Worm (Caenorhabditis elegans) whole organism, young adult: ENCODE data around the gene nspe-3.

Experiments used
- F22D6.2 ChIP-seq: sonication (generic microtip); optimal IDR thresholded peaks from 2 replicates; lab custom pipeline; 2016; ENCODE audit warnings: mild to moderate bottlenecking, missing genetic modification characterization, missing compliant biosample characterization
- Y67H2A.10 ChIP-seq: fragments of 200-800 bp; sonication (Bioruptor generic); conservative IDR thresholded peaks from 2 replicates; pipeline ENCODE4 v1.3.6; 2022; ENCODE audit warnings: missing genetic modification reagents, missing genetic modification characterization, missing compliant biosample characterization
- ZK185.1 ChIP-seq: sonication (generic microtip); optimal IDR thresholded peaks from 2 replicates; lab custom pipeline; 2016; ENCODE audit warnings: mild to moderate bottlenecking, missing genetic modification characterization, missing compliant biosample characterization; ENCODE audit not compliant: poor library complexity, severe bottlenecking
- ceh-91 ChIP-seq: fragments of 200-800 bp; sonication (Bioruptor generic); IDR thresholded peaks from 2 replicates; pipeline ENCODE4 v1.3.6; 2022; ENCODE audit warnings: missing genetic modification reagents, missing genetic modification characterization, missing compliant biosample characterization
- efl-1 ChIP-seq: fragments of 150-350 bp; optimal IDR thresholded peaks from 2 replicates; lab custom pipeline; 2014; ENCODE audit warnings: missing biosample characterization, missing genetic modification reagents, missing genetic modification characterization
- him-1 ChIP-seq: sonication (generic microtip); optimal IDR thresholded peaks from 2 replicates; lab custom pipeline; 2016; ENCODE audit warnings: missing genotype, missing genetic modification reagents, missing genetic modification characterization, missing compliant biosample characterization
- lin-40 ChIP-seq: sonication (generic microtip); optimal IDR thresholded peaks from 2 replicates; lab custom pipeline; 2016; ENCODE audit warnings: missing genetic modification characterization, mild to moderate bottlenecking, missing compliant biosample characterization, missing genotype, missing genetic modification reagents
- madf-8 ChIP-seq: fragments of 200-800 bp; sonication (Bioruptor generic); conservative IDR thresholded peaks from 2 replicates; pipeline ENCODE4 v1.3.6; 2022; ENCODE audit warnings: missing genetic modification reagents, missing genetic modification characterization, missing compliant biosample characterization
- nhr-179 ChIP-seq: sonication (generic microtip); optimal IDR thresholded peaks from 2 replicates; lab custom pipeline; 2016; ENCODE audit warnings: mild to moderate bottlenecking, missing genetic modification characterization, missing compliant biosample characterization
- pha-4 ChIP-seq: fragments of 150-350 bp; sonication (generic microtip); optimal IDR thresholded peaks from 2 replicates; lab custom pipeline; 2014; ENCODE audit warnings: missing biosample characterization, missing genetic modification reagents, missing genetic modification characterization
- snpc-3.4 ChIP-seq: sonication (generic microtip); optimal IDR thresholded peaks from 2 replicates; lab custom pipeline; 2017; ENCODE audit warnings: missing genetic modification characterization, mild to moderate bottlenecking, missing compliant biosample characterization, antibody characterized with exemption, moderate library complexity, missing genotype, missing genetic modification reagents
- tlf-1 ChIP-seq: fragments of 200-800 bp; sonication (Bioruptor generic); optimal IDR thresholded peaks from 2 replicates; lab custom pipeline; 2018; ENCODE audit warnings: mild to moderate bottlenecking, missing genetic modification characterization, missing compliant biosample characterization
- unc-62 ChIP-seq: fragments of 150-350 bp; optimal IDR thresholded peaks from 2 replicates; lab custom pipeline; 2014; ENCODE audit warnings: missing biosample characterization, missing genetic modification reagents, missing genetic modification characterization

DNA sequence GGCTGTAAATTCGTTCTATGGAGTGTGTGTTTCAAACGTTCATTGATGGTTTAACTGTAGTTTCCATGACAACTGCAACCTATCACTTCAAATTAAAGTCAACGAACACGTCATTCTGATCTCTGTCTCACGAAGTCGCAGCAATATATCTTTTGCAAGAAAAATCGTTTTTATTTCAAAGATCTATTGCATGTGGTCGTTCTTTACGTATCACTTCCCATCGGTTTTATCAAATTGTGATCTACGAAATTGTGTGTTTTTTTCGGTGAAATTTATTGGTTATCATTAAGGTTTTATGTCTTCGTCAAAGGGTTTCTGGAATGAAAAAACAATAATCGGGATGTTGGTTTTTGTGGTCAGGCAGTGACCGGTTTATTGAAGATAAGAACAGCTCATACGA, 5.2 kb downstream of the nspe-3 start:
- no peak for TF ChIP-seq unc-62
- TF ChIP-seq snpc-3.4 (tag; lab: Kevin White, UChicago), result no peak
- TF ChIP-seq tlf-1, result no peak
- TF ChIP-seq F22D6.2 (tag; lab: Kevin White, UChicago), result no peak
- no peak for TF ChIP-seq nhr-179
- TF ChIP-seq Y67H2A.10, result no peak
- no peak for TF ChIP-seq pha-4
- no peak for TF ChIP-seq lin-40 (tag; lab: Kevin White, UChicago)
- TF ChIP-seq him-1, result no peak
- no peak for TF ChIP-seq efl-1 (GFP tag; lab: Kevin White, UChicago)
- TF ChIP-seq madf-8, result no peak
- TF ChIP-seq ZK185.1, result no peak
- no peak for TF ChIP-seq ceh-91
